Worm (Caenorhabditis elegans) whole organism, midembryonic: ENCODE data around the gene T05E12.3.

Experiments
- T22C8.4 ChIP-seq: fragments of 200-800 bp; sonication (Bioruptor generic); IDR thresholded peaks from 2 replicates; pipeline ENCODE4 v1.3.6; 2022; ENCODE audit warnings: missing genetic modification characterization, missing compliant biosample characterization
- cog-1 ChIP-seq: sonication (generic microtip); optimal IDR thresholded peaks from 2 replicates; lab custom pipeline; 2016; ENCODE audit warnings: missing genetic modification characterization, missing compliant biosample characterization
- flt-1 ChIP-seq: fragments of 200-800 bp; sonication (Bioruptor generic); IDR thresholded peaks from 2 replicates; pipeline ENCODE4 v1.3.6; 2022; ENCODE audit warnings: missing genetic modification characterization, missing compliant biosample characterization
- klf-2 ChIP-seq: fragments of 200-800 bp; sonication (Bioruptor generic); conservative IDR thresholded peaks from 2 replicates; pipeline ENCODE4 v1.3.6; 2022; ENCODE audit warnings: missing genetic modification reagents, missing genetic modification characterization, missing compliant biosample characterization
- med-1 ChIP-seq: sonication (generic microtip); optimal IDR thresholded peaks from 2 replicates; lab custom pipeline; 2017; ENCODE audit warnings: missing genetic modification characterization, mild to moderate bottlenecking, missing compliant biosample characterization, antibody characterized with exemption, missing genetic modification reagents; ENCODE audit not compliant: insufficient read depth
- ref-1 ChIP-seq: fragments of 200-800 bp; sonication (Bioruptor generic); conservative IDR thresholded peaks from 2 replicates; pipeline ENCODE4 v1.3.6; 2022; ENCODE audit warnings: missing genetic modification reagents, missing genetic modification characterization, missing compliant biosample characterization
- tab-1 ChIP-seq: fragments of 200-800 bp; sonication (Bioruptor generic); IDR thresholded peaks from 2 replicates; pipeline ENCODE4 v1.3.6; 2022; ENCODE audit warnings: missing genetic modification characterization, missing compliant biosample characterization
- ztf-23 ChIP-seq: fragments of 200-800 bp; sonication (Bioruptor generic); IDR thresholded peaks from 2 replicates; pipeline ENCODE4 v1.3.6; 2022; ENCODE audit warnings: missing genetic modification reagents, missing genetic modification characterization, missing compliant biosample characterization
- ztf-29 ChIP-seq: fragments of 200-800 bp; sonication (Bioruptor generic); IDR thresholded peaks from 2 replicates; pipeline ENCODE4 v1.3.6; 2022; ENCODE audit warnings: missing genetic modification reagents, missing genetic modification characterization, missing compliant biosample characterization

T05E12.3 gene

ce11 chrV:17044500-17044899 is 33.3 kb downstream of the T05E12.3 start, which contains the start of gene F28B1.2:
F28B1.2 (plus strand) TSS chrV:17044800.
- TF ChIP-seq ztf-23 = no peak

ce11 chrV:17042263-17042662 is 35.5 kb downstream of the T05E12.3 start, which contains the start of gene hpo-33:
hpo-33 (plus strand) TSS chrV:17042563.
- no peak for TF ChIP-seq ztf-23
- TF ChIP-seq T22C8.4 (GFP tag; lab: Robert Waterston, UW) = no peak
- no peak for TF ChIP-seq cog-1 (tag; lab: Kevin White, UChicago)
- TF ChIP-seq med-1 (GFP tag; lab: Kevin White, UChicago) = no peak
- TF ChIP-seq ztf-29 = no peak
- TF ChIP-seq flt-1 (GFP tag; lab: Robert Waterston, UW) = no peak
- no peak for TF ChIP-seq tab-1
- no peak for TF ChIP-seq klf-2 (GFP tag; lab: Robert Waterston, UW)
- no peak for TF ChIP-seq ref-1 (GFP tag; lab: Robert Waterston, UW)

ce11 chrV:17035850-17036249 is 41.9 kb downstream of the T05E12.3 start, which contains the start of gene srz-94:
srz-94 (minus strand) TSS chrV:17035950.
- TF ChIP-seq cog-1 (tag; lab: Kevin White, UChicago) = no peak
- no peak for TF ChIP-seq T22C8.4 (GFP tag; lab: Robert Waterston, UW)
- TF ChIP-seq med-1 (GFP tag; lab: Kevin White, UChicago) = no peak
- no peak for TF ChIP-seq ztf-29
- no peak for TF ChIP-seq klf-2 (GFP tag; lab: Robert Waterston, UW)
- no peak for TF ChIP-seq ztf-23
- TF ChIP-seq ref-1 (GFP tag; lab: Robert Waterston, UW) = no peak
- TF ChIP-seq tab-1 = no peak
- no peak for TF ChIP-seq flt-1 (GFP tag; lab: Robert Waterston, UW)

- TF ChIP-seq cog-1 (tag; lab: Kevin White, UChicago) = no peak
- TF ChIP-seq T22C8.4 (GFP tag; lab: Robert Waterston, UW) = no peak
- no peak for TF ChIP-seq klf-2 (GFP tag; lab: Robert Waterston, UW)
- TF ChIP-seq ztf-23 = no peak
- no peak for TF ChIP-seq med-1 (GFP tag; lab: Kevin White, UChicago)
- TF ChIP-seq tab-1 = no peak
- TF ChIP-seq flt-1 (GFP tag; lab: Robert Waterston, UW) = no peak
- TF ChIP-seq ztf-29 = no peak
- no peak for TF ChIP-seq ref-1 (GFP tag; lab: Robert Waterston, UW)
These were observed 47.4 kb downstream of the T05E12.3 start for ce11 chrV:17030430-17030829.
